Worm (Caenorhabditis elegans) whole organism, L4 larva: ENCODE results near the gene orc-4.

Experiments
- D1046.2 ChIP-seq: fragments of 200-800 bp; sonication (Bioruptor generic); IDR thresholded peaks from 2 replicates; pipeline ENCODE4 v1.3.6; 2022; ENCODE audit warnings: missing genetic modification characterization, missing compliant biosample characterization
- T20F7.1 ChIP-seq: fragments of 200-800 bp; sonication (Bioruptor generic); optimal IDR thresholded peaks from 2 replicates; lab custom pipeline; 2018; ENCODE audit warnings: mild to moderate bottlenecking, missing genetic modification characterization, missing compliant biosample characterization
- aha-1 ChIP-seq: fragments of 150-350 bp; peaks from one replicate; lab custom pipeline; 2014; ENCODE audit warnings: missing biosample characterization, missing genetic modification characterization
- attf-4 ChIP-seq: sonication (generic microtip); optimal IDR thresholded peaks from 3 replicates; lab custom pipeline; 2017; ENCODE audit warnings: missing biosample characterization, missing genetic modification characterization
- ces-1 ChIP-seq: fragments of 150-350 bp; sonication (generic microtip); optimal IDR thresholded peaks from 4 replicates; lab custom pipeline; 2014; ENCODE audit warnings: missing biosample characterization, missing genetic modification reagents, missing genetic modification characterization
- daf-12 ChIP-seq: fragments of 150-350 bp; optimal IDR thresholded peaks from 2 replicates; lab custom pipeline; 2014; ENCODE audit warnings: missing biosample characterization, missing genetic modification reagents, missing genetic modification characterization
- daf-8 ChIP-seq: fragments of 200-800 bp; sonication (Bioruptor generic); IDR thresholded peaks from 2 replicates; pipeline ENCODE4 v1.3.6; 2022; ENCODE audit warnings: missing genetic modification characterization, missing compliant biosample characterization
- dpl-1 ChIP-seq: fragments of 150-350 bp; optimal IDR thresholded peaks from 2 replicates; lab custom pipeline; 2014; ENCODE audit warnings: missing biosample characterization, missing genetic modification reagents, missing genetic modification characterization
- egl-27 ChIP-seq: sonication (generic microtip); optimal IDR thresholded peaks from 3 replicates; lab custom pipeline; 2017; ENCODE audit warnings: missing biosample characterization, missing genetic modification reagents, missing genetic modification characterization
- hif-1 ChIP-seq, 2 experiments: sonication (generic microtip); optimal IDR thresholded peaks; 2 replicates each; lab custom pipeline; 2016 to 2017; ENCODE audit warnings: missing compliant biosample characterization in 2 of 2, missing genetic modification characterization in 2 of 2, missing genetic modification reagents in 2 of 2, missing genotype in 2 of 2, mild to moderate bottlenecking in 1 of 2
- hlh-30 ChIP-seq: sonication (generic microtip); optimal IDR thresholded peaks from 2 replicates; lab custom pipeline; 2017; ENCODE audit warnings: antibody characterized with exemption, mild to moderate bottlenecking, missing genetic modification characterization, missing compliant biosample characterization; ENCODE audit not compliant: insufficient read depth
- lin-1 ChIP-seq: fragments of 200-800 bp; sonication (Bioruptor generic); IDR thresholded peaks from 2 replicates; pipeline ENCODE4 v1.3.6; 2022; ENCODE audit warnings: missing genetic modification reagents, missing genetic modification characterization, missing compliant biosample characterization
- lin-39 ChIP-seq: fragments of 150-350 bp; optimal IDR thresholded peaks from 2 replicates; lab custom pipeline; 2014; ENCODE audit warnings: missing biosample characterization, missing genetic modification reagents, missing genetic modification characterization
- lsy-2 ChIP-seq, 2 experiments: fragments of 150-350 bp in 1 of 2; sonication (generic microtip) in 1 of 2; optimal IDR thresholded peaks; 2 replicates each; lab custom pipeline; 2014 to 2017; ENCODE audit warnings: missing biosample characterization in 2 of 2, missing genetic modification characterization in 2 of 2
- mes-2 ChIP-seq: sonication (generic microtip); optimal IDR thresholded peaks from 2 replicates; lab custom pipeline; 2016; ENCODE audit warnings: missing genotype, mild to moderate bottlenecking, missing genetic modification characterization, missing compliant biosample characterization; ENCODE audit not compliant: poor library complexity, severe bottlenecking
- nhr-28 ChIP-seq: fragments of 150-350 bp; optimal IDR thresholded peaks from 2 replicates; lab custom pipeline; 2014; ENCODE audit warnings: missing biosample characterization, missing genetic modification characterization
- nhr-41 ChIP-seq: fragments of 200-800 bp; sonication (Bioruptor generic); IDR thresholded peaks from 2 replicates; pipeline ENCODE4 v1.3.6; 2022; ENCODE audit warnings: missing genetic modification reagents, missing genetic modification characterization, missing compliant biosample characterization
- nhr-48 ChIP-seq: sonication (generic microtip); optimal IDR thresholded peaks from 2 replicates; lab custom pipeline; 2016; ENCODE audit warnings: mild to moderate bottlenecking, missing genetic modification characterization, missing compliant biosample characterization
- pqm-1 ChIP-seq: sonication (generic microtip); optimal IDR thresholded peaks from 2 replicates; lab custom pipeline; 2017; ENCODE audit warnings: missing biosample characterization, missing genetic modification characterization
- unc-62 ChIP-seq, 3 experiments: fragments of 150-350 bp in 1 of 3; sonication (generic microtip); optimal IDR thresholded peaks in 2 of 3; peaks in 1 of 3; 1 replicate in 1 of 3; 2 replicates in 2 of 3; lab custom pipeline; 2014 to 2017; ENCODE audit warnings: missing biosample characterization in 3 of 3, missing genetic modification characterization in 3 of 3, missing genetic modification reagents in 3 of 3, missing genotype in 1 of 3
- ztf-7 ChIP-seq: fragments of 150-350 bp; optimal IDR thresholded peaks from 2 replicates; lab custom pipeline; 2014; ENCODE audit warnings: missing biosample characterization, missing genetic modification characterization

orc-4 gene

DNA sequence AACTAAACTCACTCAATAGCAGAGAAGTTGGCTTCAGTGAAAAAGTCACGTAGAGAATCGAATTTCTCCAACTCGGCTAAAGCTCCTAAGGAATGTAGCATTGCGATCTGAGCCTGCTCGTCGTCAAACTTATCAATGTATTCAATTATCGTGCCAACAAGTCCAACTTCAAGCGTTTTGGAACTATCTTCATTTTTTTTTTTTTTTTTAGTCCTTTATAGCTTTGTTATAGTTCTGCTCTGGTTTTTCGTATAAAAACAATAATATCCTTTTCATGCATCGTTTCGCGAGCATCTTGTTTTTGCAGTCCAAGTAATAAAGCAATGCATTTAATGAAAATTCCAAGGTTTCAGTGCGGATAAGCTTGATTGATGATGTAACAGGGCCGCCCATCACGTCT is 43.1 kb downstream of the orc-4 start, which contains the start of gene Y39A1A.31:
Gene Y39A1A.31, minus strand, starts transcription at position 101 of the 400 bp plus-strand sequence.
- no peak for TF ChIP-seq lsy-2 (tag; optimal IDR thresholded peaks at IDR 0.05; lab: Kevin White, UChicago)
- peak; percentile 64 for TF ChIP-seq aha-1 (tag; lab: Kevin White, UChicago)

DNA sequence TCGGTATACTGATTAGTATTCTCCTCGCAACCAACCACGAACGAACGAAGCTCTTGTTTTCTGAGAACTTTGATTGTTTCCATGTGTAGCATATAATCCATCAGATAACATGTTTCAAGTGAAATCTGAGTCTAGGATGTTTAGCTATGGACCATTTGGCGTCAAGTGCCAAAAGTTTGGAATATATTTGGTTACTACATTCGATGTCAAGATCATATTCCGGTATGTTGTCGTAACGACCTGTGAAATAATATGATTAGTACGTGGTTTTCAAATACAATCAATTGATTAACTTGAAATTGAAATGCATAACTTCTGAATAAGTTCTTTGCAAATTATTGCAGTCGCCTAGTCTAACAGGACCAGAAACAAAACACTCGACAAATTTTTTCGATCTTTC is 45.0 kb downstream of the orc-4 start, which contains the start of gene Y39A1A.17:
Gene Y39A1A.17, minus strand, starts transcription at position 101 of the 400 bp plus-strand sequence.
- TF ChIP-seq daf-12 (no peak), ces-1 (GFP tag; lab: Kevin White, UChicago) (no peak), mes-2 (tag; lab: Kevin White, UChicago) (no peak), lin-1 (GFP tag; lab: Robert Waterston, UW) (no peak), D1046.2 (GFP tag; lab: Robert Waterston, UW) (no peak), hlh-30 (tag; lab: Kevin White, UChicago) (no peak), egl-27 (no peak), daf-8 (GFP tag; lab: Robert Waterston, UW) (no peak), nhr-41 (GFP tag; lab: Robert Waterston, UW) (no peak), ztf-7 (tag; lab: Kevin White, UChicago) (no peak), attf-4 (no peak), T20F7.1 (GFP tag; lab: Kevin White, UChicago) (no peak), nhr-48 (tag; lab: Kevin White, UChicago) (no peak), unc-62 (GFP tag; optimal IDR thresholded peaks at IDR 0.05 in 1 of 2; lab: Kevin White, UChicago) (no peak), unc-62 (tag; optimal IDR thresholded peaks at IDR 0.05; lab: Kevin White, UChicago) (no peak), pqm-1 (no peak), lin-39 (tag; lab: Kevin White, UChicago) (no peak)

ce11 chrIII:10694294-10694693 is 48.3 kb downstream of the orc-4 start, which contains the start of the genes Y39A1A.18 and fmo-3:
Y39A1A.18 (minus strand) TSS chrIII:10694485.
fmo-3 (plus strand) TSS chrIII:10694681.
- TF ChIP-seq dpl-1 (GFP tag; lab: Kevin White, UChicago) (no peak), hif-1 (tag; optimal IDR thresholded peaks at IDR 0.05; lab: Kevin White, UChicago) (no peak), nhr-28 (tag; lab: Kevin White, UChicago) (peak; percentile 38)
